Fruit fly (Drosophila melanogaster) whole organism, wandering third instar larva: ENCODE data around the gene Smyd3.

Source experiments
- Abd-B ChIP-seq: fragments of >200 bp; optimal IDR thresholded peaks from 2 replicates; lab custom pipeline; 2017; ENCODE audit warnings: missing biosample characterization, missing genetic modification characterization
- CG32264 ChIP-seq: fragments of 200-800 bp; sonication (Bioruptor generic); optimal IDR thresholded peaks from 2 replicates; lab custom pipeline; 2016; ENCODE audit warnings: missing biosample characterization, missing genetic modification characterization
- CG9705 ChIP-seq: fragments of 200-800 bp; sonication (Bioruptor generic); optimal IDR thresholded peaks from 2 replicates; lab custom pipeline; 2018; ENCODE audit warnings: missing biosample characterization, mild to moderate bottlenecking, missing genetic modification characterization
- GATAd ChIP-seq: sonication (Bioruptor generic); optimal IDR thresholded peaks from 2 replicates; lab custom pipeline; 2016; ENCODE audit warnings: missing biosample characterization, missing genetic modification characterization
- HLH106 ChIP-seq: fragments of 200-800 bp; optimal IDR thresholded peaks from 3 replicates; lab custom pipeline; 2019; ENCODE audit warnings: missing biosample characterization, mild to moderate bottlenecking, missing genetic modification characterization, moderate library complexity
- Hnf4 ChIP-seq: fragments of 200-800 bp; sonication (Bioruptor generic); optimal IDR thresholded peaks from 2 replicates; lab custom pipeline; 2016; ENCODE audit warnings: missing biosample characterization, mild to moderate bottlenecking, missing genetic modification characterization
- Hr78 ChIP-seq: fragments of >200 bp; optimal IDR thresholded peaks from 2 replicates; lab custom pipeline; 2017; ENCODE audit warnings: missing biosample characterization, missing genetic modification characterization
- Hr83 ChIP-seq: fragments of 200-300 bp; sonication (Bioruptor generic); optimal IDR thresholded peaks from 2 replicates; lab custom pipeline; 2016; ENCODE audit warnings: missing biosample characterization, mild to moderate bottlenecking, missing genetic modification characterization, moderate library complexity; ENCODE audit not compliant: poor library complexity, severe bottlenecking
- Jra ChIP-seq: sonication (Bioruptor generic); optimal IDR thresholded peaks from 2 replicates; lab custom pipeline; 2016; ENCODE audit warnings: missing biosample characterization, missing genetic modification characterization
- Mio ChIP-seq: sonication (Bioruptor generic); optimal IDR thresholded peaks from 2 replicates; lab custom pipeline; 2016; ENCODE audit warnings: missing biosample characterization, missing genetic modification characterization
- Myc ChIP-seq: fragments of >200 bp; optimal IDR thresholded peaks from 2 replicates; lab custom pipeline; 2017
- N ChIP-seq: fragments of >200 bp; optimal IDR thresholded peaks from 2 replicates; lab custom pipeline; 2018; ENCODE audit warnings: missing biosample characterization, missing external identifiers, missing genetic modification characterization
- OdsH ChIP-seq: fragments of 200-800 bp; sonication (Bioruptor generic); optimal IDR thresholded peaks from 2 replicates; lab custom pipeline; 2016; ENCODE audit warnings: missing biosample characterization, mild to moderate bottlenecking, missing genetic modification characterization
- Rel ChIP-seq, 2 experiments: fragments of 200-800 bp; sonication (Bioruptor generic) in 1 of 2; optimal IDR thresholded peaks; 2 replicates in 1 of 2; 3 replicates in 1 of 2; lab custom pipeline; 2016 to 2019; ENCODE audit warnings: mild to moderate bottlenecking in 2 of 2, missing biosample characterization in 2 of 2, missing genetic modification characterization in 2 of 2, moderate library complexity in 1 of 2
- Sp1 ChIP-seq: fragments of 200-800 bp; sonication (Bioruptor generic); optimal IDR thresholded peaks from 3 replicates; lab custom pipeline; 2019; ENCODE audit warnings: missing biosample characterization, mild to moderate bottlenecking, missing genetic modification characterization, moderate library complexity
- br ChIP-seq: fragments of 200-800 bp; sonication (Bioruptor generic); optimal IDR thresholded peaks from 2 replicates; lab custom pipeline; 2016; ENCODE audit warnings: missing biosample characterization, missing genetic modification characterization
- dl ChIP-seq, 2 experiments: fragments of 175-275, 200-275 bp in 1 of 2; fragments of 200-275 bp in 1 of 2; sonication (Bioruptor generic); optimal IDR thresholded peaks; lab custom pipeline; 2018; ENCODE audit warnings: mild to moderate bottlenecking in 2 of 2, missing biosample characterization in 2 of 2, missing genetic modification characterization in 2 of 2, moderate library complexity in 2 of 2; ENCODE audit not compliant: partially characterized antibody in 2 of 2, insufficient read depth in 1 of 2
- dmrt93B ChIP-seq: fragments of 200-800 bp; sonication (Bioruptor generic); optimal IDR thresholded peaks from 2 replicates; lab custom pipeline; 2018; ENCODE audit warnings: missing biosample characterization, mild to moderate bottlenecking, missing genetic modification characterization
- dsf ChIP-seq: sonication (Bioruptor generic); optimal IDR thresholded peaks from 2 replicates; lab custom pipeline; 2016; ENCODE audit warnings: missing biosample characterization, missing genetic modification characterization, borderline replicate concordance
- ey ChIP-seq: fragments of 200-800 bp; sonication (Bioruptor generic); optimal IDR thresholded peaks from 2 replicates; lab custom pipeline; 2016; ENCODE audit warnings: missing biosample characterization, missing genetic modification characterization
- foxo ChIP-seq, 2 experiments: fragments of 200-800 bp; sonication (Bioruptor generic); optimal IDR thresholded peaks; 2 replicates in 1 of 2; 3 replicates in 1 of 2; lab custom pipeline; 2016 to 2017; ENCODE audit warnings: missing biosample characterization in 2 of 2, missing genetic modification characterization in 2 of 2
- fru ChIP-seq: fragments of 200-800 bp; sonication (Bioruptor generic); optimal IDR thresholded peaks from 3 replicates; lab custom pipeline; 2016; ENCODE audit warnings: missing biosample characterization, mild to moderate bottlenecking, missing genetic modification characterization
- h ChIP-seq: fragments of 200-800 bp; sonication (Bioruptor generic); optimal IDR thresholded peaks from 3 replicates; lab custom pipeline; 2016; ENCODE audit warnings: missing biosample characterization, mild to moderate bottlenecking, missing genetic modification characterization
- lola ChIP-seq: fragments of >200 bp; optimal IDR thresholded peaks from 2 replicates; lab custom pipeline; 2017; ENCODE audit warnings: missing biosample characterization, missing genetic modification characterization
- pan ChIP-seq: fragments of >200 bp; optimal IDR thresholded peaks from 2 replicates; lab custom pipeline; 2017
- psq ChIP-seq: fragments of 200-800 bp; sonication (Bioruptor generic); optimal IDR thresholded peaks from 3 replicates; lab custom pipeline; 2017; ENCODE audit warnings: missing biosample characterization, mild to moderate bottlenecking, missing genetic modification characterization, moderate library complexity
- rgr ChIP-seq: fragments of 200-800 bp; sonication (Bioruptor generic); optimal IDR thresholded peaks from 3 replicates; lab custom pipeline; 2016; ENCODE audit warnings: missing biosample characterization, mild to moderate bottlenecking, missing genetic modification characterization
- sage ChIP-seq: fragments of 200-800 bp; sonication (Bioruptor generic); optimal IDR thresholded peaks from 2 replicates; lab custom pipeline; 2016; ENCODE audit warnings: missing biosample characterization, mild to moderate bottlenecking, missing genetic modification characterization
- sv ChIP-seq: fragments of 200-800 bp; sonication (Bioruptor generic); optimal IDR thresholded peaks from 3 replicates; lab custom pipeline; 2016; ENCODE audit warnings: missing biosample characterization, missing genetic modification characterization
- usp ChIP-seq: fragments of >200 bp; optimal IDR thresholded peaks from 2 replicates; lab custom pipeline; 2017; ENCODE audit warnings: missing biosample characterization, missing genetic modification characterization
- woc ChIP-seq: sonication (Bioruptor generic); optimal IDR thresholded peaks from 2 replicates; lab custom pipeline; 2016; ENCODE audit warnings: missing biosample characterization, mild to moderate bottlenecking, missing genetic modification characterization

Smyd3 gene

dm6 chrX:2593094-2593752, 15.5 kb downstream of the Smyd3 start:
- peak in 1 of 2 experiments; percentile 25 for TF ChIP-seq dl (GFP tag; optimal IDR thresholded peaks at IDR 0.05; lab: Kevin White, UChicago; ENCODE audit: insufficient read depth in 1 of 2, partially characterized antibody in 2 of 2)
- TF ChIP-seq sage = no peak
- no peak for TF ChIP-seq CG32264 (GFP tag; lab: Kevin White, UChicago)
- TF ChIP-seq Rel (GFP tag; optimal IDR thresholded peaks at IDR 0.05; lab: Kevin White, UChicago) = no peak
- no peak for TF ChIP-seq Rel (tag; optimal IDR thresholded peaks at IDR 0.05; lab: Kevin White, UChicago)
- TF ChIP-seq ey (GFP tag; lab: Kevin White, UChicago) = no peak
- no peak for TF ChIP-seq usp

- no peak for TF ChIP-seq usp
- no peak for TF ChIP-seq HLH106 (tag; lab: Kevin White, UChicago)
- no peak for TF ChIP-seq pan
- TF ChIP-seq Hnf4 (GFP tag; lab: Kevin White, UChicago) = peak; percentile 43
- no peak for TF ChIP-seq lola (GFP tag; lab: Kevin White, UChicago)
- no peak for TF ChIP-seq woc (GFP tag; lab: Kevin White, UChicago)
- no peak for TF ChIP-seq psq (GFP tag; lab: Kevin White, UChicago)
- TF ChIP-seq ey (GFP tag; lab: Kevin White, UChicago) = no peak
- no peak for TF ChIP-seq Rel (GFP tag; optimal IDR thresholded peaks at IDR 0.05; lab: Kevin White, UChicago)
- TF ChIP-seq Rel (tag; optimal IDR thresholded peaks at IDR 0.05; lab: Kevin White, UChicago) = peak; percentile 99
Measured at dm6 chrX:2592243-2592642, 16.4 kb downstream of the Smyd3 start.

dm6 chrX:2591315-2591999, 17.2 kb downstream of the Smyd3 start:
- TF ChIP-seq psq (GFP tag; lab: Kevin White, UChicago) (peak; percentile 29), ey (GFP tag; lab: Kevin White, UChicago) (peak; percentile 60), Rel (GFP tag; optimal IDR thresholded peaks at IDR 0.05; lab: Kevin White, UChicago) (no peak), Rel (tag; optimal IDR thresholded peaks at IDR 0.05; lab: Kevin White, UChicago) (peak; percentile 75), rgr (peak; percentile 46), CG32264 (GFP tag; lab: Kevin White, UChicago) (no peak), dsf (GFP tag; lab: Kevin White, UChicago) (no peak), OdsH (GFP tag; lab: Kevin White, UChicago) (peak; percentile 11), Jra (GFP tag; lab: Kevin White, UChicago) (peak; percentile 21), CG9705 (GFP tag; lab: Kevin White, UChicago) (no peak), dmrt93B (GFP tag; lab: Kevin White, UChicago) (peak; percentile 34), br (GFP tag; lab: Kevin White, UChicago) (peak; percentile 43), fru (GFP tag; lab: Kevin White, UChicago) (peak; percentile 67), dl (GFP tag; optimal IDR thresholded peaks at IDR 0.05; lab: Kevin White, UChicago; ENCODE audit: insufficient read depth in 1 of 2, partially characterized antibody in 2 of 2) (no peak), Sp1 (GFP tag; lab: Kevin White, UChicago) (peak; percentile 56), foxo (GFP tag; optimal IDR thresholded peaks at IDR 0.05; lab: Kevin White, UChicago) (peak in 1 of 2 experiments; percentile 64), HLH106 (tag; lab: Kevin White, UChicago) (peak; percentile 44), sv (no peak), GATAd (no peak), h (GFP tag; lab: Kevin White, UChicago) (peak; percentile 46)

- no peak for TF ChIP-seq N (GFP tag; lab: Kevin White, UChicago)
- no peak for TF ChIP-seq Hr78 (GFP tag; lab: Kevin White, UChicago)
- TF ChIP-seq dl (GFP tag; optimal IDR thresholded peaks at IDR 0.05; lab: Kevin White, UChicago; ENCODE audit: insufficient read depth in 1 of 2, partially characterized antibody in 2 of 2) = no peak
- no peak for TF ChIP-seq h (GFP tag; lab: Kevin White, UChicago)
- TF ChIP-seq foxo (GFP tag; optimal IDR thresholded peaks at IDR 0.05; lab: Kevin White, UChicago) = no peak
- TF ChIP-seq Abd-B (GFP tag; lab: Kevin White, UChicago) = no peak
- no peak for TF ChIP-seq Myc
- no peak for TF ChIP-seq Hnf4 (GFP tag; lab: Kevin White, UChicago)
- TF ChIP-seq Hr83 = no peak
- TF ChIP-seq usp = no peak
- no peak for TF ChIP-seq CG32264 (GFP tag; lab: Kevin White, UChicago)
- no peak for TF ChIP-seq Mio (GFP tag; lab: Kevin White, UChicago)
- TF ChIP-seq br (GFP tag; lab: Kevin White, UChicago) = no peak
Measured at dm6 chrX:2590607-2591006, 18.1 kb downstream of the Smyd3 start.
